Fruit fly (Drosophila melanogaster) whole organism, embryonic: Measurements from ENCODE around the gene cyr.

ENCODE experiments used
- Atf6 ChIP-seq: fragments of 200-800 bp; sonication (Bioruptor generic); IDR thresholded peaks from 2 replicates; pipeline ENCODE4 v1.3.6; 2022; ENCODE audit warnings: missing biosample characterization, missing genetic modification characterization
- Bteb2 ChIP-seq: fragments of 200-800 bp; sonication (Bioruptor generic); optimal IDR thresholded peaks from 2 replicates; lab custom pipeline; 2016; ENCODE audit warnings: missing biosample characterization, missing genetic modification characterization
- CG10209 ChIP-seq: fragments of 200-800 bp; sonication (Bioruptor generic); optimal IDR thresholded peaks from 3 replicates; lab custom pipeline; 2017; ENCODE audit warnings: missing biosample characterization, mild to moderate bottlenecking, missing genetic modification characterization, missing genetic modification reagents
- CG11560 ChIP-seq: fragments of 200-800 bp; sonication (Bioruptor generic); IDR thresholded peaks from 3 replicates; pipeline ENCODE4 v1.3.6; 2022; ENCODE audit warnings: missing biosample characterization, missing genetic modification characterization
- CG12659 ChIP-seq: fragments of 200-800 bp; sonication (Bioruptor generic); optimal IDR thresholded peaks from 3 replicates; lab custom pipeline; 2017; ENCODE audit warnings: mild to moderate bottlenecking, missing biosample characterization, missing genetic modification reagents, missing genetic modification characterization
- CG14965 ChIP-seq: fragments of 200-800 bp; sonication (Bioruptor generic); optimal IDR thresholded peaks from 2 replicates; lab custom pipeline; 2016; ENCODE audit warnings: missing biosample characterization, missing genetic modification characterization, borderline replicate concordance
- CG15514 ChIP-seq: fragments of 200-800 bp; sonication (Bioruptor generic); optimal IDR thresholded peaks from 3 replicates; lab custom pipeline; 2017; ENCODE audit warnings: missing biosample characterization, missing genetic modification characterization, mild to moderate bottlenecking, moderate library complexity, missing genetic modification reagents
- CG1603 ChIP-seq: fragments of 200-800 bp; sonication (Bioruptor generic); optimal IDR thresholded peaks from 2 replicates; lab custom pipeline; 2019; ENCODE audit warnings: missing biosample characterization, mild to moderate bottlenecking, missing genetic modification characterization, moderate library complexity
- CG16779 ChIP-seq: fragments of 200-800 bp; sonication (Bioruptor generic); IDR thresholded peaks from 2 replicates; pipeline ENCODE4 v1.3.6; 2022; ENCODE audit warnings: missing biosample characterization, missing genetic modification characterization
- CG18619 ChIP-seq: fragments of 200-800 bp; sonication (Bioruptor generic); optimal IDR thresholded peaks from 3 replicates; lab custom pipeline; 2017; ENCODE audit warnings: missing biosample characterization, mild to moderate bottlenecking, missing genetic modification characterization
- CG34224 ChIP-seq: fragments of 200-800 bp; sonication (Bioruptor generic); IDR thresholded peaks from 3 replicates; pipeline ENCODE4 v1.3.6; 2022; ENCODE audit warnings: missing biosample characterization, missing genetic modification characterization; ENCODE audit not compliant: partially characterized antibody
- CG34376 ChIP-seq: fragments of 200-800 bp; sonication (Bioruptor generic); optimal IDR thresholded peaks from 2 replicates; lab custom pipeline; 2018; ENCODE audit warnings: missing biosample characterization, mild to moderate bottlenecking, missing genetic modification characterization
- CG34422 ChIP-seq: fragments of 200-800 bp; sonication (Bioruptor generic); IDR thresholded peaks from 3 replicates; pipeline ENCODE4 v1.3.6; 2022; ENCODE audit warnings: missing biosample characterization, missing genetic modification characterization
- CG3995 ChIP-seq: fragments of 200-800 bp; sonication (Bioruptor generic); optimal IDR thresholded peaks from 3 replicates; lab custom pipeline; 2016; ENCODE audit warnings: missing biosample characterization, missing genetic modification characterization
- CG6654 ChIP-seq: fragments of 200-800 bp; sonication (Bioruptor generic); optimal IDR thresholded peaks from 2 replicates; lab custom pipeline; 2017; ENCODE audit warnings: missing biosample characterization, mild to moderate bottlenecking, missing genetic modification characterization
- CG7963 ChIP-seq: fragments of 200-800 bp; sonication (Bioruptor generic); IDR thresholded peaks from 3 replicates; pipeline ENCODE4 v1.3.6; 2022; ENCODE audit warnings: missing biosample characterization, missing genetic modification characterization; ENCODE audit not compliant: partially characterized antibody
- CG8290 ChIP-seq, 3 experiments: fragments of 200-800 bp; sonication (Bioruptor generic); optimal IDR thresholded peaks; 2 replicates each; lab custom pipeline; 2016 to 2019; ENCODE audit warnings: missing biosample characterization in 3 of 3, missing genetic modification characterization in 3 of 3, mild to moderate bottlenecking in 2 of 3, moderate library complexity in 1 of 3
- CG8924 ChIP-seq: fragments of 200-800 bp; optimal IDR thresholded peaks from 3 replicates; lab custom pipeline; 2019; ENCODE audit warnings: missing biosample characterization, mild to moderate bottlenecking, missing genetic modification characterization, moderate library complexity
- D19A ChIP-seq: fragments of 200-800 bp; optimal IDR thresholded peaks from 3 replicates; lab custom pipeline; 2019; ENCODE audit warnings: missing biosample characterization, mild to moderate bottlenecking, missing genetic modification characterization, moderate library complexity
- Dll ChIP-seq: fragments of 200-800 bp; sonication (Bioruptor generic); IDR thresholded peaks from 4 replicates; pipeline ENCODE4 v1.3.6; 2022; ENCODE audit warnings: missing biosample characterization, missing genetic modification characterization; ENCODE audit not compliant: partially characterized antibody
- Dref ChIP-seq: fragments of 200-800 bp; sonication (Bioruptor generic); IDR thresholded peaks from 2 replicates; pipeline ENCODE4 v1.3.6; 2022; ENCODE audit warnings: missing biosample characterization, missing genetic modification characterization
- Eip74EF ChIP-seq, 2 experiments: fragments of 200-800 bp in 1 of 2; fragments of >200 bp in 1 of 2; sonication (Bioruptor generic) in 1 of 2; optimal IDR thresholded peaks; 2 replicates each; lab custom pipeline; 2017 to 2019; ENCODE audit warnings: missing biosample characterization in 2 of 2, missing genetic modification characterization in 2 of 2, mild to moderate bottlenecking in 1 of 2, moderate library complexity in 1 of 2
- HHEX ChIP-seq: fragments of 200-800 bp; sonication (Bioruptor generic); optimal IDR thresholded peaks from 3 replicates; lab custom pipeline; 2017; ENCODE audit warnings: missing biosample characterization, mild to moderate bottlenecking, missing genetic modification characterization, missing genetic modification reagents
- HLH4C ChIP-seq: fragments of 200-800 bp; sonication (Bioruptor generic); IDR thresholded peaks from 3 replicates; pipeline ENCODE4 v1.3.6; 2022; ENCODE audit warnings: missing biosample characterization, missing genetic modification characterization; ENCODE audit not compliant: partially characterized antibody
- Kr ChIP-seq: fragments of 200-800 bp; sonication (Bioruptor generic); optimal IDR thresholded peaks from 2 replicates; lab custom pipeline; 2017; ENCODE audit warnings: missing biosample characterization, mild to moderate bottlenecking, missing genetic modification characterization
- MTF-1 ChIP-seq: fragments of 200-800 bp; sonication (Bioruptor generic); optimal IDR thresholded peaks from 2 replicates; lab custom pipeline; 2018; ENCODE audit warnings: missing biosample characterization, mild to moderate bottlenecking, missing genetic modification characterization, borderline replicate concordance
- Med ChIP-seq: fragments of 200-800 bp; sonication (Bioruptor generic); peaks from one replicate; lab custom pipeline; 2016; ENCODE audit warnings: missing biosample characterization, missing genetic modification characterization, mild to moderate bottlenecking, inconsistent platforms, moderate library complexity
- Ptx1 ChIP-seq: fragments of 200-800 bp; sonication (Bioruptor generic); IDR thresholded peaks from 2 replicates; pipeline ENCODE4 v1.3.6; 2022; ENCODE audit warnings: missing biosample characterization, missing genetic modification characterization
- Sry-δ ChIP-seq: fragments of 200-800 bp; sonication (Bioruptor generic); optimal IDR thresholded peaks from 2 replicates; lab custom pipeline; 2016; ENCODE audit warnings: missing biosample characterization, missing genetic modification characterization
- Stat92E ChIP-seq, 3 experiments: fragments of >200 bp in 2 of 3; fragments of 200-800 bp in 1 of 3; sonication (Bioruptor generic) in 1 of 3; optimal IDR thresholded peaks; 2 replicates each; lab custom pipeline; 2017 to 2019; ENCODE audit warnings: missing biosample characterization in 3 of 3, missing genetic modification characterization in 3 of 3, mild to moderate bottlenecking in 1 of 3, moderate library complexity in 1 of 3
- bbx ChIP-seq: fragments of 200-800 bp; sonication (Bioruptor generic); IDR thresholded peaks from 2 replicates; pipeline ENCODE4 v1.3.6; 2022; ENCODE audit warnings: missing biosample characterization, missing genetic modification characterization; ENCODE audit not compliant: partially characterized antibody
- cg ChIP-seq: fragments of 200-800 bp; sonication (Bioruptor generic); optimal IDR thresholded peaks from 3 replicates; lab custom pipeline; 2019; ENCODE audit warnings: missing biosample characterization, mild to moderate bottlenecking, missing genetic modification characterization, moderate library complexity
- crp ChIP-seq, 2 experiments: fragments of 200-800 bp; sonication (Bioruptor generic); optimal IDR thresholded peaks; 2 replicates in 1 of 2; 3 replicates in 1 of 2; lab custom pipeline; 2017; ENCODE audit warnings: missing biosample characterization in 2 of 2, missing genetic modification characterization in 2 of 2, mild to moderate bottlenecking in 1 of 2, moderate library complexity in 1 of 2
- dan ChIP-seq: fragments of 200-800 bp; sonication (Bioruptor generic); IDR thresholded peaks from 2 replicates; pipeline ENCODE4 v1.3.6; 2022; ENCODE audit warnings: missing biosample characterization, missing genetic modification characterization
- dmrt99B ChIP-seq: fragments of 200-800 bp; sonication (Bioruptor generic); optimal IDR thresholded peaks from 2 replicates; lab custom pipeline; 2018; ENCODE audit warnings: missing biosample characterization, mild to moderate bottlenecking, missing genetic modification characterization, moderate library complexity
- ind ChIP-seq: fragments of 200-800 bp; sonication (Bioruptor generic); optimal IDR thresholded peaks from 3 replicates; lab custom pipeline; 2016; ENCODE audit warnings: missing biosample characterization, missing genetic modification characterization
- insv ChIP-seq, 2 experiments: fragments of 200-800 bp; sonication (Bioruptor generic); optimal IDR thresholded peaks; 3 replicates each; lab custom pipeline; 2016 to 2018; ENCODE audit warnings: missing biosample characterization in 2 of 2, missing genetic modification characterization in 2 of 2
- kni ChIP-seq: fragments of 200-800 bp; sonication (Bioruptor generic); optimal IDR thresholded peaks from 3 replicates; lab custom pipeline; 2017; ENCODE audit warnings: mild to moderate bottlenecking, missing biosample characterization, missing genetic modification reagents, missing genetic modification characterization
- lab ChIP-seq: fragments of 200-800 bp; sonication (Bioruptor generic); optimal IDR thresholded peaks from 3 replicates; lab custom pipeline; 2017; ENCODE audit warnings: missing biosample characterization, missing genetic modification characterization, mild to moderate bottlenecking, moderate library complexity, missing genetic modification reagents
- mam ChIP-seq: fragments of 200-800 bp; sonication (Bioruptor generic); optimal IDR thresholded peaks from 3 replicates; lab custom pipeline; 2016; ENCODE audit warnings: missing biosample characterization, missing genetic modification characterization
- odd ChIP-seq: fragments of 200-800 bp; sonication (Bioruptor generic); optimal IDR thresholded peaks from 2 replicates; lab custom pipeline; 2017; ENCODE audit warnings: missing biosample characterization, mild to moderate bottlenecking, missing genetic modification characterization
- rib ChIP-seq: fragments of 200-800 bp; sonication (Bioruptor generic); IDR thresholded peaks from 2 replicates; pipeline ENCODE4 v1.3.6; 2022; ENCODE audit warnings: missing biosample characterization, missing genetic modification characterization
- sr ChIP-seq: fragments of 200-800 bp; sonication (Bioruptor generic); IDR thresholded peaks from 3 replicates; pipeline ENCODE4 v1.3.6; 2022; ENCODE audit warnings: missing biosample characterization, missing genetic modification characterization
- tap ChIP-seq: fragments of 200-800 bp; optimal IDR thresholded peaks from 3 replicates; lab custom pipeline; 2019; ENCODE audit warnings: missing biosample characterization, mild to moderate bottlenecking, missing genetic modification characterization, moderate library complexity
- unc-4 ChIP-seq: fragments of 200-800 bp; sonication (Bioruptor generic); IDR thresholded peaks from 2 replicates; pipeline ENCODE4 v1.3.6; 2022; ENCODE audit warnings: missing biosample characterization, missing genetic modification characterization; ENCODE audit not compliant: partially characterized antibody
- vvl ChIP-seq: fragments of 200-800 bp; sonication (Bioruptor generic); IDR thresholded peaks from 2 replicates; pipeline ENCODE4 v1.3.6; 2022; ENCODE audit warnings: missing biosample characterization, missing genetic modification characterization

Gene cyr

dm6 chrX:8115717-8116311 is 19.7 kb downstream of the cyr start, which contains the start of gene Gclc (continued):
- TF ChIP-seq odd (GFP tag; lab: Kevin White, UChicago) (peak; percentile 15), Stat92E (GFP tag; optimal IDR thresholded peaks at IDR 0.05; lab: Kevin White, UChicago) (no peak), CG10209 (no peak), HLH4C (GFP tag; lab: Robert Waterston, UW) (peak; percentile 34; the same call in 1 of the 3 replicates), dmrt99B (tag; lab: Kevin White, UChicago) (no peak), crp (GFP tag; optimal IDR thresholded peaks at IDR 0.05; lab: Kevin White, UChicago) (peak in 1 of 2 experiments; percentile 23), vvl (peak; percentile 33; the same call in 1 of the 2 replicates), Eip74EF (GFP tag; optimal IDR thresholded peaks at IDR 0.05; lab: Kevin White, UChicago) (peak in 1 of 2 experiments; percentile 1), CG12659 (GFP tag; lab: Kevin White, UChicago) (peak; percentile 31), CG1603 (tag; lab: Kevin White, UChicago) (peak; percentile 42), ind (no peak), CG14965 (GFP tag; lab: Kevin White, UChicago) (no peak), dan (GFP tag; lab: Robert Waterston, UW) (no peak), MTF-1 (GFP tag; lab: Kevin White, UChicago) (no peak), CG8290 (GFP tag; optimal IDR thresholded peaks at IDR 0.05; lab: Kevin White, UChicago) (no peak), CG8290 (tag; optimal IDR thresholded peaks at IDR 0.05; lab: Kevin White, UChicago) (peak in 1 of 2 experiments; percentile 13), CG8924 (tag; lab: Kevin White, UChicago) (no peak), CG6654 (GFP tag; lab: Kevin White, UChicago) (no peak), sr (GFP tag; lab: Robert Waterston, UW) (0 out of 3 replicates have a peak, but pooled peaks have one; percentile 52), CG15514 (peak; percentile 39), cg (GFP tag; lab: Kevin White, UChicago) (peak; percentile 75), Bteb2 (peak; percentile 0), insv (GFP tag; optimal IDR thresholded peaks at IDR 0.05; lab: Kevin White, UChicago) (peak; percentile 31 to 90), CG34376 (peak; percentile 41), HHEX (peak; percentile 12), CG3995 (GFP tag; lab: Kevin White, UChicago) (peak; percentile 24), CG34224 (GFP tag; lab: Robert Waterston, UW) (peak; percentile 40; the same call in 1 of the 3 replicates), Ptx1 (no peak), Med (GFP tag; lab: Kevin White, UChicago) (peak; percentile 81), CG11560 (tag; lab: Robert Waterston, UW) (no peak), Dll (peak; percentile 50; the same call in 1 of the 4 replicates), bbx (GFP tag; lab: Robert Waterston, UW) (peak; percentile 41), Sry-δ (GFP tag; lab: Kevin White, UChicago) (peak; percentile 28), CG18619 (GFP tag; lab: Kevin White, UChicago) (no peak), unc-4 (GFP tag; lab: Robert Waterston, UW) (peak; percentile 52; the same call in 1 of the 2 replicates), tap (no peak), kni (no peak), CG7963 (GFP tag; lab: Robert Waterston, UW) (peak; percentile 10; the same call in 1 of the 3 replicates), CG16779 (GFP tag; lab: Robert Waterston, UW) (no peak), Dref (peak; percentile 60), rib (GFP tag; lab: Robert Waterston, UW) (no peak), CG34422 (GFP tag; lab: Robert Waterston, UW) (0 out of 3 replicates have a peak, but pooled peaks have one; percentile 34), D19A (no peak), lab (GFP tag; lab: Kevin White, UChicago) (peak; percentile 24), Atf6 (GFP tag; lab: Robert Waterston, UW) (0 out of 2 replicates have a peak, but pooled peaks have one; percentile 8), mam (peak; percentile 9), Kr (GFP tag; lab: Kevin White, UChicago) (no peak)
